Worm (Caenorhabditis elegans) whole organism, mixed stage, embryonic: ENCODE results near the gene Y17G9B.8.

Source experiments
- M03D4.4 ChIP-seq: sonication (generic microtip); optimal IDR thresholded peaks from 2 replicates; lab custom pipeline; 2017; ENCODE audit warnings: mild to moderate bottlenecking, missing genetic modification characterization, missing compliant biosample characterization
- bed-3 ChIP-seq: fragments of 200-800 bp; sonication (Bioruptor generic); optimal IDR thresholded peaks from 3 replicates; lab custom pipeline; 2018; ENCODE audit warnings: mild to moderate bottlenecking, missing genetic modification characterization, moderate library complexity, missing compliant biosample characterization
- ceh-39 ChIP-seq: fragments of 150-350 bp; optimal IDR thresholded peaks from 2 replicates; lab custom pipeline; 2014; ENCODE audit warnings: missing biosample characterization, missing genetic modification characterization
- ceh-43 ChIP-seq: fragments of 200-800 bp; sonication (Bioruptor generic); optimal IDR thresholded peaks from 2 replicates; lab custom pipeline; 2018; ENCODE audit warnings: mild to moderate bottlenecking, missing genetic modification characterization, moderate library complexity, missing compliant biosample characterization
- ces-1 ChIP-seq: fragments of 150-350 bp; optimal IDR thresholded peaks from 2 replicates; lab custom pipeline; 2014; ENCODE audit warnings: missing biosample characterization, missing genetic modification reagents, missing genetic modification characterization
- cnd-1 ChIP-seq: fragments of 200-800 bp; sonication (Bioruptor generic); optimal IDR thresholded peaks from 2 replicates; lab custom pipeline; 2018; ENCODE audit warnings: mild to moderate bottlenecking, missing genetic modification characterization, missing compliant biosample characterization
- drap-1 ChIP-seq: fragments of 200-800 bp; sonication (Bioruptor generic); optimal IDR thresholded peaks from 3 replicates; lab custom pipeline; 2018; ENCODE audit warnings: mild to moderate bottlenecking, missing genetic modification characterization, missing compliant biosample characterization
- elt-3 ChIP-seq: fragments of 150-350 bp; optimal IDR thresholded peaks from 2 replicates; lab custom pipeline; 2014; ENCODE audit warnings: missing biosample characterization, missing genetic modification characterization
- flh-1 ChIP-seq: fragments of 200-800 bp; sonication (Bioruptor generic); optimal IDR thresholded peaks from 2 replicates; lab custom pipeline; 2018; ENCODE audit warnings: mild to moderate bottlenecking, missing genetic modification characterization, moderate library complexity, missing compliant biosample characterization
- ham-2 ChIP-seq: fragments of 200-800 bp; sonication (Bioruptor generic); optimal IDR thresholded peaks from 2 replicates; lab custom pipeline; 2018; ENCODE audit warnings: mild to moderate bottlenecking, missing genetic modification characterization, missing compliant biosample characterization
- hlh-1 ChIP-seq: fragments of 150-350 bp; optimal IDR thresholded peaks from 2 replicates; lab custom pipeline; 2014; ENCODE audit warnings: missing biosample characterization, missing genetic modification reagents, missing genetic modification characterization
- lin-13 ChIP-seq: fragments of 150-350 bp; optimal IDR thresholded peaks from 2 replicates; lab custom pipeline; 2014; ENCODE audit warnings: missing biosample characterization, missing genetic modification characterization
- lin-32 ChIP-seq: fragments of 200-800 bp; sonication (Bioruptor generic); optimal IDR thresholded peaks from 2 replicates; lab custom pipeline; 2018; ENCODE audit warnings: mild to moderate bottlenecking, missing genetic modification characterization, missing compliant biosample characterization
- mab-5 ChIP-seq: fragments of 150-350 bp; optimal IDR thresholded peaks from 2 replicates; lab custom pipeline; 2014; ENCODE audit warnings: missing biosample characterization, missing genetic modification characterization
- mep-1 ChIP-seq: fragments of 150-350 bp; optimal IDR thresholded peaks from 2 replicates; lab custom pipeline; 2017; ENCODE audit warnings: missing biosample characterization, missing genetic modification reagents, missing genetic modification characterization, inconsistent platforms
- mls-2 ChIP-seq: sonication (generic microtip); optimal IDR thresholded peaks from 2 replicates; lab custom pipeline; 2016; ENCODE audit warnings: mild to moderate bottlenecking, missing genetic modification characterization, moderate library complexity, missing compliant biosample characterization
- nhr-12 ChIP-seq: fragments of 150-350 bp; optimal IDR thresholded peaks from 2 replicates; lab custom pipeline; 2014; ENCODE audit warnings: missing biosample characterization, missing genetic modification characterization
- nhr-2 ChIP-seq: fragments of 150-350 bp; optimal IDR thresholded peaks from 2 replicates; lab custom pipeline; 2014; ENCODE audit warnings: missing biosample characterization, missing genetic modification characterization
- nhr-28 ChIP-seq: fragments of 150-350 bp; optimal IDR thresholded peaks from 2 replicates; lab custom pipeline; 2014; ENCODE audit warnings: missing biosample characterization, missing genetic modification characterization
- nhr-76 ChIP-seq: sonication (generic microtip); optimal IDR thresholded peaks from 2 replicates; lab custom pipeline; 2017; ENCODE audit warnings: missing biosample characterization, missing genetic modification characterization
- pha-4 ChIP-seq: fragments of 150-350 bp; optimal IDR thresholded peaks from 2 replicates; lab custom pipeline; 2018; ENCODE audit warnings: missing biosample characterization, missing genetic modification reagents, missing genetic modification characterization
- snpc-4 ChIP-seq: fragments of 150-350 bp; optimal IDR thresholded peaks from 2 replicates; lab custom pipeline; 2014; ENCODE audit warnings: missing biosample characterization, missing genetic modification characterization
- sptf-1 ChIP-seq: sonication (generic microtip); optimal IDR thresholded peaks from 2 replicates; lab custom pipeline; 2017; ENCODE audit warnings: mild to moderate bottlenecking, missing genetic modification characterization, moderate library complexity, missing compliant biosample characterization
- tbx-8 ChIP-seq: fragments of 200-800 bp; sonication (Bioruptor generic); optimal IDR thresholded peaks from 2 replicates; lab custom pipeline; 2018; ENCODE audit warnings: mild to moderate bottlenecking, missing genetic modification characterization, moderate library complexity, missing compliant biosample characterization
- unc-120 ChIP-seq: sonication (generic microtip); optimal IDR thresholded peaks from 2 replicates; lab custom pipeline; 2017; ENCODE audit warnings: missing genetic modification characterization, missing compliant biosample characterization; ENCODE audit not compliant: poor library complexity, severe bottlenecking
- unc-39 ChIP-seq: fragments of 150-350 bp; optimal IDR thresholded peaks from 2 replicates; lab custom pipeline; 2014; ENCODE audit warnings: missing biosample characterization, missing genetic modification characterization
- unc-62 ChIP-seq: fragments of 150-350 bp; optimal IDR thresholded peaks from 2 replicates; lab custom pipeline; 2014; ENCODE audit warnings: missing biosample characterization, missing genetic modification reagents, missing genetic modification characterization
- zip-8 ChIP-seq: fragments of 150-350 bp; optimal IDR thresholded peaks from 2 replicates; lab custom pipeline; 2014; ENCODE audit warnings: missing biosample characterization, missing genetic modification characterization
- ztf-11 ChIP-seq: fragments of 150-350 bp; optimal IDR thresholded peaks from 2 replicates; lab custom pipeline; 2014; ENCODE audit warnings: missing biosample characterization, missing genetic modification characterization

The Y17G9B.8 gene

DNA sequence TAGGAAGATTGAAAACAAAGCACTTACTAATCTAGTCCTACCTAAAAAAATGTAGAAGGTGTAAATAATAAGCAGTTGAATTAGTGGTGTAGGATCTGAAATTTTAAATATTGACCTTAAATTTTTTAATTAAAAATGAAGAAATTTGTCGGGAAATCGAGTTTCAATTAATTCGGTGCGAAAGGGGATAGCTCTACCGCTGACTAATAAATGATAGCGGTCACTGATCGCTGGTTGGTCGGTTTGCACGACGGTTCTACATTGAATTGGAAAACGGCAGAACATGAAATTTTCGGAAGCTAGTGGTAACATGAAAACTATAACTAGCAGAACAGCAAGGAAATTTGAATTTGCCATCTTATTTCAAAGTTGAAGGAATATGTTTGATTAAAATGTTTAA lies 21.5 kb upstream of the Y17G9B.8 start, which contains the start of gene set-15:
Gene set-15, minus strand, starts transcription at position 101 of the 400 bp plus-strand sequence.
- TF ChIP-seq nhr-28 (tag; lab: Kevin White, UChicago), result no peak
- no peak for TF ChIP-seq unc-120 (tag; lab: Kevin White, UChicago)
- TF ChIP-seq mab-5, result no peak
- no peak for TF ChIP-seq zip-8 (tag; lab: Kevin White, UChicago)
- TF ChIP-seq unc-39 (tag; lab: Kevin White, UChicago), result no peak
- no peak for TF ChIP-seq mep-1 (tag; lab: Kevin White, UChicago)
- no peak for TF ChIP-seq elt-3
- no peak for TF ChIP-seq ceh-39
- TF ChIP-seq lin-32, result no peak
- no peak for TF ChIP-seq nhr-2 (tag; lab: Kevin White, UChicago)
- no peak for TF ChIP-seq snpc-4 (tag; lab: Kevin White, UChicago)
- no peak for TF ChIP-seq mls-2 (tag; lab: Kevin White, UChicago)

ce11 chrIV:4776501-4776900 lies 17.9 kb upstream of the Y17G9B.8 start:
- no peak for TF ChIP-seq ceh-43 (GFP tag; lab: Kevin White, UChicago)
- TF ChIP-seq mls-2 (tag; lab: Kevin White, UChicago), result no peak
- TF ChIP-seq ham-2 (GFP tag; lab: Kevin White, UChicago), result no peak
- no peak for TF ChIP-seq drap-1
- TF ChIP-seq elt-3, result no peak
- no peak for TF ChIP-seq cnd-1 (tag; lab: Kevin White, UChicago)
- TF ChIP-seq nhr-12 (tag; lab: Kevin White, UChicago), result no peak
- no peak for TF ChIP-seq pha-4 (tag; lab: Kevin White, UChicago)
- TF ChIP-seq flh-1 (GFP tag; lab: Kevin White, UChicago), result no peak
- no peak for TF ChIP-seq lin-13
- no peak for TF ChIP-seq M03D4.4 (tag; lab: Kevin White, UChicago)
- no peak for TF ChIP-seq mab-5
- no peak for TF ChIP-seq zip-8 (tag; lab: Kevin White, UChicago)
- no peak for TF ChIP-seq tbx-8 (GFP tag; lab: Kevin White, UChicago)
- TF ChIP-seq mep-1 (tag; lab: Kevin White, UChicago), result no peak

- TF ChIP-seq mls-2 (tag; lab: Kevin White, UChicago) (no peak), unc-39 (tag; lab: Kevin White, UChicago) (no peak), mep-1 (tag; lab: Kevin White, UChicago) (no peak), ham-2 (GFP tag; lab: Kevin White, UChicago) (no peak)
Measured at ce11 chrIV:4776001-4776400, 17.4 kb upstream of the Y17G9B.8 start, which contains the start of gene R11E3.19. Gene R11E3.19 (minus strand): TSS chrIV:4776101.

DNA sequence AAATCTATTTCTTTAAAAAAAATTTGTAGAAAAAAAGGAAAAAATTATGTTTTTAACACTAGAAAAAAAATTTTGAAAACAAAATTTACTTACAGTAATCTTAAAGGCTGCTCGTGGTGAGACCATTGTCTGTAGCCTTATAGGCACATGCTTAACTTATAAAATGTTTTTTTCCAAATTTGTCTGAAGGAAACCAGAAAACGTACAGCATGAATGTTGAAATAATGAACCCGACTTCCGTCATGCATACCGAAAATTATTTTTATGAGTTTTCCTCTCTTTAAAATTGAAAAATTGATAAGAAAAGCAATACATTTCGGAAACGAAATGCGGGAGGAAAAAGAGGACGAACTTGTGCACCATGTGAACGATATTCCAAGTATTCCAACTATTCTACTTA lies 13.2 kb upstream of the Y17G9B.8 start, which contains the start of gene R11E3.2:
Gene R11E3.2, plus strand, starts transcription at position 301 of the 400 bp plus-strand sequence.
- no peak for TF ChIP-seq pha-4 (tag; lab: Kevin White, UChicago)
- no peak for TF ChIP-seq hlh-1
- no peak for TF ChIP-seq bed-3 (GFP tag; lab: Kevin White, UChicago)
- no peak for TF ChIP-seq lin-32
- no peak for TF ChIP-seq nhr-76 (tag; lab: Kevin White, UChicago)
- no peak for TF ChIP-seq sptf-1 (tag; lab: Kevin White, UChicago)
- TF ChIP-seq mls-2 (tag; lab: Kevin White, UChicago), result no peak
- no peak for TF ChIP-seq unc-120 (tag; lab: Kevin White, UChicago)
- no peak for TF ChIP-seq ces-1 (GFP tag; lab: Kevin White, UChicago)
- TF ChIP-seq mep-1 (tag; lab: Kevin White, UChicago), result no peak
- no peak for TF ChIP-seq mab-5
- no peak for TF ChIP-seq lin-13
- TF ChIP-seq unc-39 (tag; lab: Kevin White, UChicago), result no peak
- no peak for TF ChIP-seq nhr-28 (tag; lab: Kevin White, UChicago)
- TF ChIP-seq zip-8 (tag; lab: Kevin White, UChicago), result no peak

DNA sequence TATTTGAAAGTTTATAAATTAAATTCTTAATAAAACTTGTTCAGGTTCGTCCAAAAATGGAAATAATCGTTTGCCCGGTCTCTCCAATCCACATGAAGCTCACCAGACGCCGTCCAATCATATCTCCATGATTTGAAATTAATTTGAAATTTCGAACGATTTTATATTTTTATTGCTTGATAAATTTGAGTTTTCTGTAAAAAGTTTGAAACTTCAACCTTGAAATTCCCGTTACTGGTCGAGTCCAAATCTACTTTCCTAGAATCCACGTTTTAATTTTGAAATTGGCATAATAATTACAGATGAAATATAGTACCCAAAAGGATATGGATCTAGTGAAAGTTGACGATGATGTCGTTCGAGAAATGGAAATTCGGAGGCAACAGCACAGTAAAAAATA lies 5.8 kb upstream of the Y17G9B.8 start, which contains the start of gene npp-26:
Gene npp-26, plus strand, starts transcription at position 301 of the 400 bp plus-strand sequence.
- TF ChIP-seq flh-1 (GFP tag; lab: Kevin White, UChicago) (no peak), unc-120 (tag; lab: Kevin White, UChicago) (no peak), unc-39 (tag; lab: Kevin White, UChicago) (no peak), ztf-11 (no peak), ceh-43 (GFP tag; lab: Kevin White, UChicago) (no peak), ces-1 (GFP tag; lab: Kevin White, UChicago) (no peak), unc-62 (GFP tag; lab: Kevin White, UChicago) (no peak), sptf-1 (tag; lab: Kevin White, UChicago) (no peak)
